Fruit fly (Drosophila melanogaster) whole organism, embryonic: Measurements from ENCODE around the gene CG3630.

Experiments
- Abd-B ChIP-seq: fragments of 200-800 bp; sonication (Bioruptor generic); optimal IDR thresholded peaks from 2 replicates; lab custom pipeline; 2018; ENCODE audit warnings: missing biosample characterization, mild to moderate bottlenecking, missing genetic modification characterization, moderate library complexity
- Bgb ChIP-seq: fragments of 200-800 bp; sonication (Bioruptor generic); IDR thresholded peaks from 2 replicates; pipeline ENCODE4 v1.3.6; 2022; ENCODE audit warnings: missing biosample characterization, missing genetic modification characterization; ENCODE audit not compliant: partially characterized antibody
- Bteb2 ChIP-seq: fragments of 200-800 bp; sonication (Bioruptor generic); optimal IDR thresholded peaks from 2 replicates; lab custom pipeline; 2016; ENCODE audit warnings: missing biosample characterization, missing genetic modification characterization
- CG11085 ChIP-seq: fragments of 200-800 bp; sonication (Bioruptor generic); IDR thresholded peaks from 2 replicates; pipeline ENCODE4 v1.3.6; 2022; ENCODE audit warnings: missing biosample characterization, missing genetic modification characterization
- CG11723 ChIP-seq: fragments of 200-800 bp; sonication (Bioruptor generic); optimal IDR thresholded peaks from 2 replicates; lab custom pipeline; 2017; ENCODE audit warnings: missing biosample characterization, mild to moderate bottlenecking, missing genetic modification characterization
- CG12942 ChIP-seq: fragments of 200-800 bp; sonication (Bioruptor generic); optimal IDR thresholded peaks from 3 replicates; lab custom pipeline; 2016; ENCODE audit warnings: missing biosample characterization, missing genetic modification characterization
- CG17385 ChIP-seq: fragments of 200-800 bp; sonication (Bioruptor generic); optimal IDR thresholded peaks from 3 replicates; lab custom pipeline; 2018; ENCODE audit warnings: missing biosample characterization, mild to moderate bottlenecking, missing genetic modification characterization
- CG31224 ChIP-seq: fragments of 200-800 bp; sonication (Bioruptor generic); IDR thresholded peaks from 2 replicates; pipeline ENCODE4 v1.3.6; 2022; ENCODE audit warnings: missing biosample characterization, missing genetic modification characterization
- CG31388 ChIP-seq: fragments of 200-800 bp; sonication (Bioruptor generic); optimal IDR thresholded peaks from 2 replicates; lab custom pipeline; 2016; ENCODE audit warnings: missing biosample characterization, missing genetic modification characterization
- CG32532 ChIP-seq: fragments of 200-800 bp; sonication (Bioruptor generic); IDR thresholded peaks from 2 replicates; pipeline ENCODE4 v1.3.6; 2022; ENCODE audit warnings: missing biosample characterization, missing genetic modification characterization
- CG3847 ChIP-seq: fragments of 200-800 bp; sonication (Bioruptor generic); IDR thresholded peaks from 2 replicates; pipeline ENCODE4 v1.3.6; 2022; ENCODE audit warnings: missing biosample characterization, missing genetic modification characterization
- CG4328 ChIP-seq: fragments of 200-800 bp; sonication (Bioruptor generic); optimal IDR thresholded peaks from 3 replicates; lab custom pipeline; 2017; ENCODE audit warnings: missing biosample characterization, missing genetic modification reagents, missing genetic modification characterization
- CG4730 ChIP-seq: fragments of 200-800 bp; sonication (Bioruptor generic); IDR thresholded peaks from 2 replicates; pipeline ENCODE4 v1.3.6; 2022; ENCODE audit warnings: missing biosample characterization, missing genetic modification characterization
- CG6254 ChIP-seq: fragments of 200-800 bp; sonication (Bioruptor generic); optimal IDR thresholded peaks from 3 replicates; lab custom pipeline; 2017; ENCODE audit warnings: mild to moderate bottlenecking, missing biosample characterization, missing genetic modification reagents, missing genetic modification characterization
- CG7357 ChIP-seq: fragments of 200-800 bp; sonication (Bioruptor generic); IDR thresholded peaks from 3 replicates; pipeline ENCODE4 v1.3.6; 2022; ENCODE audit warnings: missing biosample characterization, missing genetic modification characterization
- CG8765 ChIP-seq: fragments of 200-800 bp; sonication (Bioruptor generic); IDR thresholded peaks from 2 replicates; pipeline ENCODE4 v1.3.6; 2022; ENCODE audit warnings: missing biosample characterization, missing genetic modification characterization
- CG8924 ChIP-seq: fragments of 200-800 bp; optimal IDR thresholded peaks from 3 replicates; lab custom pipeline; 2019; ENCODE audit warnings: missing biosample characterization, mild to moderate bottlenecking, missing genetic modification characterization, moderate library complexity
- CG9932 ChIP-seq: fragments of 200-800 bp; sonication (Bioruptor generic); IDR thresholded peaks from 2 replicates; pipeline ENCODE4 v1.3.6; 2022; ENCODE audit warnings: missing biosample characterization, missing genetic modification characterization
- Doc3 ChIP-seq: fragments of 200-800 bp; sonication (Bioruptor generic); IDR thresholded peaks from 3 replicates; pipeline ENCODE4 v1.3.6; 2022; ENCODE audit warnings: missing biosample characterization, missing genetic modification characterization; ENCODE audit not compliant: partially characterized antibody
- E2f2 ChIP-seq: fragments of 200-800 bp; sonication (Bioruptor generic); IDR thresholded peaks from 2 replicates; pipeline ENCODE4 v1.3.6; 2022; ENCODE audit warnings: missing biosample characterization, missing genetic modification characterization
- Fer1 ChIP-seq: fragments of 200-800 bp; sonication (Bioruptor generic); optimal IDR thresholded peaks from 2 replicates; lab custom pipeline; 2017; ENCODE audit warnings: missing biosample characterization, mild to moderate bottlenecking, missing genetic modification characterization
- H15 ChIP-seq: fragments of 200-800 bp; sonication (Bioruptor generic); IDR thresholded peaks from 3 replicates; pipeline ENCODE4 v1.3.6; 2022; ENCODE audit warnings: missing biosample characterization, missing genetic modification characterization
- HLH54F ChIP-seq: fragments of 200-800 bp; sonication (Bioruptor generic); optimal IDR thresholded peaks from 3 replicates; lab custom pipeline; 2016; ENCODE audit warnings: missing biosample characterization, missing genetic modification characterization
- Jarid2 ChIP-seq: fragments of 200-800 bp; sonication (Bioruptor generic); optimal IDR thresholded peaks from 3 replicates; lab custom pipeline; 2017; ENCODE audit warnings: mild to moderate bottlenecking, missing biosample characterization, missing genetic modification reagents, missing genetic modification characterization
- MTF-1 ChIP-seq: fragments of 200-800 bp; sonication (Bioruptor generic); optimal IDR thresholded peaks from 2 replicates; lab custom pipeline; 2018; ENCODE audit warnings: missing biosample characterization, mild to moderate bottlenecking, missing genetic modification characterization, borderline replicate concordance
- Meics ChIP-seq: fragments of 200-800 bp; sonication (Bioruptor generic); optimal IDR thresholded peaks from 2 replicates; lab custom pipeline; 2017; ENCODE audit warnings: missing biosample characterization, mild to moderate bottlenecking, missing genetic modification characterization
- Nf-YC ChIP-seq: fragments of 200-800 bp; optimal IDR thresholded peaks from 3 replicates; lab custom pipeline; 2019; ENCODE audit warnings: missing biosample characterization, mild to moderate bottlenecking, missing genetic modification characterization, moderate library complexity
- Poxn ChIP-seq: fragments of 200-800 bp; sonication (Bioruptor generic); IDR thresholded peaks from 2 replicates; pipeline ENCODE4 v1.3.6; 2022; ENCODE audit warnings: missing biosample characterization, missing genetic modification characterization
- Scr ChIP-seq: fragments of 200-800 bp; sonication (Bioruptor generic); IDR thresholded peaks from 2 replicates; pipeline ENCODE4 v1.3.6; 2022; ENCODE audit warnings: missing biosample characterization, missing genetic modification characterization; ENCODE audit not compliant: partially characterized antibody
- Sox100B ChIP-seq: fragments of 200-800 bp; sonication (Bioruptor generic); optimal IDR thresholded peaks from 3 replicates; lab custom pipeline; 2018; ENCODE audit warnings: missing biosample characterization, mild to moderate bottlenecking, missing genetic modification characterization
- YL-1 ChIP-seq: fragments of 200-800 bp; sonication (Bioruptor generic); optimal IDR thresholded peaks from 3 replicates; lab custom pipeline; 2017; ENCODE audit warnings: missing biosample characterization, mild to moderate bottlenecking, missing genetic modification characterization
- ac ChIP-seq: fragments of 200-800 bp; sonication (Bioruptor generic); optimal IDR thresholded peaks from 3 replicates; lab custom pipeline; 2017; ENCODE audit warnings: missing biosample characterization, mild to moderate bottlenecking, missing genetic modification characterization
- aop ChIP-seq: fragments of 200-800 bp; sonication (Bioruptor generic); IDR thresholded peaks from 2 replicates; pipeline ENCODE4 v1.3.6; 2022; ENCODE audit warnings: missing biosample characterization, missing genetic modification characterization
- chm ChIP-seq: fragments of 200-800 bp; sonication (Bioruptor generic); IDR thresholded peaks from 2 replicates; pipeline ENCODE4 v1.3.6; 2022; ENCODE audit warnings: missing biosample characterization, missing genetic modification characterization
- crp ChIP-seq, 2 experiments: fragments of 200-800 bp; sonication (Bioruptor generic); optimal IDR thresholded peaks; 2 replicates in 1 of 2; 3 replicates in 1 of 2; lab custom pipeline; 2017; ENCODE audit warnings: missing biosample characterization in 2 of 2, missing genetic modification characterization in 2 of 2, mild to moderate bottlenecking in 1 of 2, moderate library complexity in 1 of 2
- emc ChIP-seq: fragments of 200-800 bp; sonication (Bioruptor generic); optimal IDR thresholded peaks from 2 replicates; lab custom pipeline; 2016; ENCODE audit warnings: missing biosample characterization, missing genetic modification characterization
- fd64A ChIP-seq: fragments of 200-800 bp; sonication (Bioruptor generic); optimal IDR thresholded peaks from 3 replicates; lab custom pipeline; 2018; ENCODE audit warnings: missing biosample characterization, mild to moderate bottlenecking, missing genetic modification characterization
- fu2 ChIP-seq: fragments of 200-800 bp; sonication (Bioruptor generic); optimal IDR thresholded peaks from 2 replicates; lab custom pipeline; 2016; ENCODE audit warnings: missing biosample characterization, missing genetic modification characterization
- gcm2 ChIP-seq: fragments of 200-800 bp; sonication (Bioruptor generic); optimal IDR thresholded peaks from 2 replicates; lab custom pipeline; 2016; ENCODE audit warnings: missing biosample characterization, missing genetic modification characterization
- gfzf ChIP-seq: fragments of 200-800 bp; sonication (Bioruptor generic); optimal IDR thresholded peaks from 2 replicates; lab custom pipeline; 2016; ENCODE audit warnings: missing biosample characterization, mild to moderate bottlenecking, missing genetic modification characterization, moderate library complexity
- inv ChIP-seq: fragments of 200-800 bp; sonication (Bioruptor generic); IDR thresholded peaks from 2 replicates; pipeline ENCODE4 v1.3.6; 2022; ENCODE audit warnings: missing biosample characterization, missing genetic modification characterization; ENCODE audit not compliant: partially characterized antibody
- lbe ChIP-seq: fragments of 200-800 bp; sonication (Bioruptor generic); optimal IDR thresholded peaks from 2 replicates; lab custom pipeline; 2016; ENCODE audit warnings: missing biosample characterization, mild to moderate bottlenecking, missing genetic modification characterization
- psq ChIP-seq: fragments of 200-800 bp; sonication (Bioruptor generic); optimal IDR thresholded peaks from 2 replicates; lab custom pipeline; 2017; ENCODE audit warnings: missing biosample characterization, missing genetic modification characterization
- pum ChIP-seq: fragments of 200-800 bp; sonication (Bioruptor generic); optimal IDR thresholded peaks from 2 replicates; lab custom pipeline; 2016; ENCODE audit warnings: missing biosample characterization, missing genetic modification characterization
- repo ChIP-seq: fragments of 200-800 bp; sonication (Bioruptor generic); optimal IDR thresholded peaks from 2 replicates; lab custom pipeline; 2016; ENCODE audit warnings: missing biosample characterization, missing genetic modification characterization
- run ChIP-seq: fragments of 200-800 bp; sonication (Bioruptor generic); optimal IDR thresholded peaks from 3 replicates; lab custom pipeline; 2018; ENCODE audit warnings: missing biosample characterization, mild to moderate bottlenecking, missing genetic modification characterization
- shn ChIP-seq: fragments of 200-800 bp; sonication (Bioruptor generic); optimal IDR thresholded peaks from 3 replicates; lab custom pipeline; 2016; ENCODE audit warnings: missing biosample characterization, missing genetic modification characterization
- sr ChIP-seq: fragments of 200-800 bp; sonication (Bioruptor generic); IDR thresholded peaks from 3 replicates; pipeline ENCODE4 v1.3.6; 2022; ENCODE audit warnings: missing biosample characterization, missing genetic modification characterization
- sug ChIP-seq: fragments of 200-800 bp; optimal IDR thresholded peaks from 2 replicates; lab custom pipeline; 2019; ENCODE audit warnings: missing biosample characterization, mild to moderate bottlenecking, missing genetic modification characterization, moderate library complexity
- yki ChIP-seq: fragments of >200 bp; optimal IDR thresholded peaks from 3 replicates; lab custom pipeline; 2018
- zen ChIP-seq: fragments of 200-800 bp; sonication (Bioruptor generic); optimal IDR thresholded peaks from 3 replicates; lab custom pipeline; 2018; ENCODE audit warnings: missing biosample characterization, mild to moderate bottlenecking, missing genetic modification characterization, moderate library complexity
- zen2 ChIP-seq: fragments of 200-800 bp; sonication (Bioruptor generic); IDR thresholded peaks from 3 replicates; pipeline ENCODE4 v1.3.6; 2022; ENCODE audit warnings: missing biosample characterization, missing genetic modification characterization; ENCODE audit not compliant: partially characterized antibody

CG3630 gene

DNA sequence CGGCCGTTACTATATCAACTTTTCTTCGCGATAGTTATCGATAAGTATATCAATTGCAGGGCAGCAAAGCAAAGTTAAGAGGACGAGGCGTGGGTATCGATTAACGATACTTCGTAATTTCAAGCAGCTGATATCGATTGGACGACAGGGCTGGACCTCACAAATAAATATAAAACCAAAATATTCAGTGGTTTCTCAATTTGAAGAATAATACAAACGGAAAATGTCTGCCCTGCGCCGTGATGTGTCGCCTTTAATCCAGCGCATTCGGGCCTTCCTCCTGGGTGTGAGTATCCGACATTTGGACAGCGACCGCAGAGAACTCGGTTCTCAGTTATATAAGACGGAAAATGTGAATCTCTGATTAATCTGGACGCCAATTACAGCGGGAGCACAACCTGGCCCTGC lies 10.4 kb downstream of the CG3630 start, which contains the start of gene ND-B14.5A (continued):
- TF ChIP-seq inv = peak; percentile 86
- TF ChIP-seq Poxn (GFP tag; lab: Robert Waterston, UW) = no peak
- peak; percentile 10 for TF ChIP-seq zen (tag; lab: Kevin White, UChicago)
- no peak for TF ChIP-seq Sox100B
- TF ChIP-seq Jarid2 (GFP tag; lab: Kevin White, UChicago) = no peak
- no peak for TF ChIP-seq psq
- no peak for TF ChIP-seq yki (lab: Kevin White, UChicago)
- TF ChIP-seq CG31388 (GFP tag; lab: Kevin White, UChicago) = no peak
- TF ChIP-seq Bteb2 (GFP tag; lab: Kevin White, UChicago) = no peak
- TF ChIP-seq CG6254 (GFP tag; lab: Kevin White, UChicago) = no peak
- no peak for TF ChIP-seq run
- no peak for TF ChIP-seq H15
- TF ChIP-seq CG4328 (GFP tag; lab: Kevin White, UChicago) = no peak
- TF ChIP-seq CG11085 (GFP tag; lab: Robert Waterston, UW) = no peak
- peak in 1 of 2 experiments; percentile 64 for TF ChIP-seq crp (GFP tag; optimal IDR thresholded peaks at IDR 0.05; lab: Kevin White, UChicago)
- TF ChIP-seq E2f2 (GFP tag; lab: Robert Waterston, UW) = peak; percentile 71
- TF ChIP-seq CG8765 (GFP tag; lab: Robert Waterston, UW) = no peak
- TF ChIP-seq CG4730 (GFP tag; lab: Robert Waterston, UW) = no peak
- TF ChIP-seq repo = no peak
- TF ChIP-seq pum (GFP tag; lab: Kevin White, UChicago) = no peak
- TF ChIP-seq Scr = peak; percentile 90
- peak; percentile 21 for TF ChIP-seq sug (tag; lab: Kevin White, UChicago)
- no peak for TF ChIP-seq CG17385 (GFP tag; lab: Kevin White, UChicago)
- no peak for TF ChIP-seq emc (GFP tag; lab: Kevin White, UChicago)
- TF ChIP-seq Nf-YC (tag; lab: Kevin White, UChicago) = peak; percentile 11
- TF ChIP-seq Fer1 (GFP tag; lab: Kevin White, UChicago) = peak; percentile 4
- TF ChIP-seq CG9932 = peak; percentile 19; the same call in 1 of the 2 replicates
- no peak for TF ChIP-seq Abd-B (GFP tag; lab: Kevin White, UChicago)
- TF ChIP-seq MTF-1 (GFP tag; lab: Kevin White, UChicago) = no peak
- TF ChIP-seq chm = no peak
- TF ChIP-seq CG11723 = no peak
- TF ChIP-seq zen2 (GFP tag; lab: Robert Waterston, UW) = peak; percentile 94
- no peak for TF ChIP-seq fd64A (GFP tag; lab: Kevin White, UChicago)
- TF ChIP-seq lbe (GFP tag; lab: Kevin White, UChicago) = no peak
- no peak for TF ChIP-seq shn (GFP tag; lab: Kevin White, UChicago)
- TF ChIP-seq CG8924 (tag; lab: Kevin White, UChicago) = no peak
- TF ChIP-seq fu2 (GFP tag; lab: Kevin White, UChicago) = no peak
- peak; percentile 85 for TF ChIP-seq Doc3
- peak; percentile 2 for TF ChIP-seq HLH54F (GFP tag; lab: Kevin White, UChicago)
- no peak for TF ChIP-seq ac (GFP tag; lab: Kevin White, UChicago)
- no peak for TF ChIP-seq Meics (GFP tag; lab: Kevin White, UChicago)
- TF ChIP-seq sr = no peak
- no peak for TF ChIP-seq CG32532
- TF ChIP-seq Bgb (GFP tag; lab: Robert Waterston, UW) = peak; percentile 96
- no peak for TF ChIP-seq CG3847
- no peak for TF ChIP-seq aop (GFP tag; lab: Robert Waterston, UW)
- no peak for TF ChIP-seq CG7357 (GFP tag; lab: Robert Waterston, UW)
- TF ChIP-seq CG12942 = no peak
- TF ChIP-seq CG31224 = no peak
- no peak for TF ChIP-seq gcm2 (GFP tag; lab: Kevin White, UChicago)
- no peak for TF ChIP-seq YL-1 (GFP tag; lab: Kevin White, UChicago)
- TF ChIP-seq gfzf (GFP tag; lab: Kevin White, UChicago) = peak; percentile 28
